Worm (Caenorhabditis elegans) whole organism, early embryonic: ENCODE data around the gene C24H12.4.

Source experiments
- ceh-13 ChIP-seq: fragments of 200-800 bp; sonication (Bioruptor generic); optimal IDR thresholded peaks from 2 replicates; lab custom pipeline; 2018; ENCODE audit warnings: mild to moderate bottlenecking, missing genetic modification characterization, missing compliant biosample characterization
- ets-7 ChIP-seq: sonication (generic microtip); optimal IDR thresholded peaks from 2 replicates; lab custom pipeline; 2016; ENCODE audit warnings: missing genotype, missing genetic modification characterization, missing compliant biosample characterization
- flt-1 ChIP-seq: fragments of 200-800 bp; sonication (Bioruptor generic); IDR thresholded peaks from 2 replicates; pipeline ENCODE4 v1.3.6; 2022; ENCODE audit warnings: missing genetic modification characterization, missing compliant biosample characterization
- hmg-4 ChIP-seq: fragments of 200-800 bp; sonication (Bioruptor generic); optimal IDR thresholded peaks from 2 replicates; lab custom pipeline; 2018; ENCODE audit warnings: mild to moderate bottlenecking, missing genetic modification characterization, missing compliant biosample characterization
- sea-1 ChIP-seq: fragments of 200-800 bp; sonication (Bioruptor generic); conservative IDR thresholded peaks from 2 replicates; pipeline ENCODE4 v1.3.6; 2022; ENCODE audit warnings: missing genetic modification characterization, missing compliant biosample characterization
- tbx-11 ChIP-seq: fragments of 200-800 bp; sonication (Bioruptor generic); IDR thresholded peaks from 2 replicates; pipeline ENCODE4 v1.3.6; 2022; ENCODE audit warnings: missing genetic modification characterization, missing compliant biosample characterization
- tbx-37 ChIP-seq: fragments of 200-800 bp; sonication (Bioruptor generic); conservative IDR thresholded peaks from 2 replicates; pipeline ENCODE4 v1.3.6; 2022; ENCODE audit warnings: missing genetic modification reagents, missing genetic modification characterization, missing compliant biosample characterization

- TF ChIP-seq hmg-4 (GFP tag; lab: Kevin White, UChicago) (no peak), tbx-37 (GFP tag; lab: Robert Waterston, UW) (no peak), ets-7 (tag; lab: Kevin White, UChicago) (no peak), sea-1 (GFP tag; lab: Robert Waterston, UW) (no peak), flt-1 (GFP tag; lab: Robert Waterston, UW) (no peak), ceh-13 (GFP tag; lab: Kevin White, UChicago) (no peak), tbx-11 (GFP tag; lab: Robert Waterston, UW) (no peak)
Observed at ce11 chrII:374950-375349, 36.1 kb upstream of the C24H12.4 start, which contains the start of gene C03H5.4.
